Fruit fly (Drosophila melanogaster) Kc167 (cell line): ENCODE measurements around the gene CG9962.

Experiments
- Myc ChIP-seq: fragments of >200 bp; optimal IDR thresholded peaks from 2 replicates; lab custom pipeline; 2017; ENCODE audit warnings: missing external identifiers
- Sin3A ChIP-seq: fragments of >200 bp; optimal IDR thresholded peaks from 2 replicates; lab custom pipeline; 2018; ENCODE audit warnings: missing external identifiers
- h ChIP-seq: fragments of >200 bp; optimal IDR thresholded peaks from 3 replicates; lab custom pipeline; 2018; ENCODE audit warnings: missing external identifiers
- insv ChIP-seq: fragments of >200 bp; optimal IDR thresholded peaks from 3 replicates; lab custom pipeline; 2018; ENCODE audit warnings: missing external identifiers
- psq ChIP-seq: fragments of >200 bp; optimal IDR thresholded peaks from 2 replicates; lab custom pipeline; 2017; ENCODE audit warnings: missing external identifiers
- ttk ChIP-seq: sonication (Bioruptor generic); optimal IDR thresholded peaks from 2 replicates; lab custom pipeline; 2017; ENCODE audit warnings: missing external identifiers

Gene CG9962

DNA sequence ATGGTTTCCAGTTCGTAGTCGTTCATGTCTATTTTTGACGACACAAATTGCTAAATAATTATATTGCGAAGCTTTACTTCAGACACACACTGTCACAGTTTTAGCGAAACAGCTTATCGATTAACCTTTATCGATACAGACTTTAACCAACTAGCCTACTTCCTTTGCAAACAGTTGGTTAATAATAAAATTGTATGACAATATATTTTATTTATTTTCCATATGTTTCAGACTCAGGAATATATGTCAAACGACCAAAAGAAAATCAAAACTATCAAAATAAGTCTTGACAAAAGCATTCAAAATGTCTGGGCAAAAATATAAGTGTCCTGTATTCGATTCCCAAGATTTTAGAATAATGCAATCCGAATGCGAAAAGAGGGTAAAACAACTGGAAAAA is at the start of gene CG9962, which contains the start of gene CG43851:
Gene CG9962 (minus strand): TSS at position 101 of the 400 bp plus-strand sequence.
Gene CG43851 (plus strand): TSS at position 267 of the 400 bp plus-strand sequence.
- TF ChIP-seq ttk (lab: Kevin White, UChicago) (no peak), Myc (lab: Kevin White, UChicago) (no peak), Sin3A (no peak), insv (lab: Kevin White, UChicago) (no peak), h (lab: Kevin White, UChicago) (no peak), psq (lab: Kevin White, UChicago) (no peak)

DNA sequence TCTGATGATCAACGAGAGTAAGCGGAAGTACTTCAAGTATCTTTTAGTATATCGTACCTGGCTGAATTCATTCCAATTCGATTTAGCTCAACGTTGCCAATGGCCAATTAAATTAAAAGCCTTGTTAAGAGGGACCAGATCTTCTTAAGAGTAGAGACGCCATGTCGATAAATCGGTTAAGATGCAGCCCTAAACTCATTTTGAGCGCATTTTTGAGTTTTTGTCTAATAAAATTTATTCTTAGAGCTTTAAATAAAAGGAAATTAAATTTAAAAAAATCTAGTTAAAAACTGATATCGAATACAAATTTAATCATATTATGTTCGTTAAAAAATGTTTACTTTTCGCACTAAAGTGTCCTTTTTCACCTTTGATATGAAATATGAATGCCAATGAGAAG is 48.8 kb upstream of the CG9962 start, which contains the start of gene Trf5:
Gene Trf5 (minus strand): TSS at position 101 of the 400 bp plus-strand sequence.
- no peak for TF ChIP-seq Sin3A
- TF ChIP-seq ttk (lab: Kevin White, UChicago), result no peak
- no peak for TF ChIP-seq h (lab: Kevin White, UChicago)
- TF ChIP-seq Myc (lab: Kevin White, UChicago), result no peak
- TF ChIP-seq psq (lab: Kevin White, UChicago), result no peak
- TF ChIP-seq insv (lab: Kevin White, UChicago), result no peak

DNA sequence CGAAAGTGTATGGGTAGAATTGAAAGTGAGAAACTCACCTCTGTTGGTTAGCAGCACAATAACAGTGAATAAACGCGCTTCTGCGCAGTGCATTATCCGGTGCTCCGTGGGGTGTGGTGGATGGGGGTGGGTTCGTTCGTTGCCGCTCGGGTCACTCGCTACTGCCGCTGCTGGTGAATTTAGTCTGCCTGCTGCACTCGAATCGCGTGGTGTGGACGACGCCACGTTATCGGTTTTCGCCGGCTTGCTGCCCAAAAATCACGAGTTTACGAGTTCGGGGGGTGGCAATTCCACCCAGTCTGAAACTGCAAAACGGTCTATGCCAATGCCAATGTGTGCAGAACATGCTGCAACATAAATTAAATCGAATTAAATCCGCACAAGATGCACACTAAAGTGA is 30.0 kb upstream of the CG9962 start, which contains the start of gene Tmtc1:
Gene Tmtc1 (plus strand): TSS at position 182 of the 400 bp plus-strand sequence.
- TF ChIP-seq insv (lab: Kevin White, UChicago) (no peak), h (lab: Kevin White, UChicago) (no peak), Sin3A (no peak), psq (lab: Kevin White, UChicago) (no peak), ttk (lab: Kevin White, UChicago) (no peak), Myc (lab: Kevin White, UChicago) (no peak)

DNA sequence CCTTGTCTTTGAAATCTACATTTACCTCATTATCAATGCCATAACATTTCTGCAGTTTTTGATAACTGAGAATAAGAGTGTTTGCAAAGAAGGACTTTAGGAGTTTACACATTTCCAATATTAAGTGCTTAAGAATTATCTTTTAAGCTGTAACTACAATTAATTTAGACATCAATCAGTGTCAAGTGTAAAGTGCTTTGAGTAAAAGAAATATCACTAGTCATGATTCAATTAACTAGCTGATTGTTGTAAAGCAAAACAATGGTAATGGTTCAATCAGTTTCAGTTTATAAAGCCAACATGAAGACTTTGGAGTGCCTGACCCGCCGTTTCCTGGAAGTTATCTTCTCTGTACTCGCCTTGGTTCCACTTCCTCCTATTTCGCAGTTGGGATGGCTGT is 22.0 kb upstream of the CG9962 start, which contains the start of gene Gr23a:
Gene Gr23a (plus strand): TSS at position 301 of the 400 bp plus-strand sequence.
- TF ChIP-seq insv (lab: Kevin White, UChicago) (no peak), Sin3A (no peak), Myc (lab: Kevin White, UChicago) (no peak), ttk (lab: Kevin White, UChicago) (no peak), h (lab: Kevin White, UChicago) (no peak), psq (lab: Kevin White, UChicago) (no peak)

DNA sequence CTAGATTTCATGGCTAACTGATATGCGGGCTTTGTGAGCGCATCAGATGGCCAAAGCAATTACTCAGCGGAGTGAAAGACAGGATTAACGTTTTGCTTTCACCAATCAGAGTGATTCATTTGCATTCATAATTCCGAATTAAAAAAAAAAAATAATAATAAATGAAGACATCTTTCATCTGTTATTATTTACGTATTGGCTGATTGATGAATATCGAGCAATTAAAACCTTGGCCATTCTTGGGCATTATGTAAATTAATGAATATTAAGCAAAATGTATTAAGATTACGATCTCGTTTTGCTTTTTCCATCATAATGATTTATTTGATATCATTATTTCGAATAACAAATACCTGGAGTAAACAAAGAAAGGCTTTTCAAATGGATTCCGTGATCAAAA is 17.2 kb upstream of the CG9962 start, which contains the start of gene Trf4:
Gene Trf4 (plus strand): TSS at position 301 of the 400 bp plus-strand sequence.
- TF ChIP-seq h (lab: Kevin White, UChicago) (no peak), Sin3A (no peak), psq (lab: Kevin White, UChicago) (no peak), ttk (lab: Kevin White, UChicago) (no peak), insv (lab: Kevin White, UChicago) (no peak), Myc (lab: Kevin White, UChicago) (no peak)

DNA sequence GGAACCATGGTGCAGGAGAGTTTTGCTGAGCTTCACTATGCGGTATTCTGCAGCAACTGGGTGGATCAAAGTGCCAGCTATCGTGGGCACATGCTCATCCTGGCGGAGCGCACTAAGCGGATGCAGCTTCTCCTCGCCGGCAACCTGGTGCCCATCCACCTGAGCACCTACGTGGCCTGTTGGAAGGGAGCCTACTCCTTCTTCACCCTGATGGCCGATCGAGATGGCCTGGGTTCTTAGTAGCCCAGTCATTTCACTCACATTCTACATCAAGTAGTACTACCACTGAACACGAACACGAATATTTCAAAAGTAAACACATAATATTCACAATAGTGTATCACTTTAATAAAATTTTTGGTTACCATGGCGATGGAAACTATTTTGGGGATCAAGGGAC is 7.6 kb upstream of the CG9962 start, which contains the start of gene Prosbeta4R2:
Gene Prosbeta4R2 (plus strand): TSS at position 301 of the 400 bp plus-strand sequence.
- TF ChIP-seq psq (lab: Kevin White, UChicago) (no peak), h (lab: Kevin White, UChicago) (no peak)

DNA sequence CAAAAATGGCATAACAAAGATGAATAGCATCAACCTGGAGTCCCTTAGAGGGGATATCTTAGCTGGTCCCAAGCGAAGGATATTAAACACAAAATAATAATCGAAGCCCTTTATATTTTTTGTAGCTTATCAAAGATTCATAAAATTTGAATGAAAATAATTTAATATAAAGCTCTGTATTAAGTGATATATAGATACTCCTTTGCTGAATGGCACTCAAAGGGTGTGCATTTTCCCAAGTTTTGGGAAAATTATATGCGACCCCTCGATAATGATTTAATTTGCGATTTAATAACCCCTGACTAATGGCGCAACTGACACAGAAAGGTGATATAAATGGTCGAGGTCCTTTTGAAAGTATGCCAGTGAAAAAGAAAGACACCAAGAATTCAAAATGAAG is 6.2 kb upstream of the CG9962 start, which contains the start of gene Or23a:
Gene Or23a (plus strand): TSS at position 301 of the 400 bp plus-strand sequence.
- TF ChIP-seq insv (lab: Kevin White, UChicago), result no peak
- TF ChIP-seq ttk (lab: Kevin White, UChicago), result no peak
- TF ChIP-seq Myc (lab: Kevin White, UChicago), result no peak
- no peak for TF ChIP-seq psq (lab: Kevin White, UChicago)
- TF ChIP-seq Sin3A, result no peak
- no peak for TF ChIP-seq h (lab: Kevin White, UChicago)

DNA sequence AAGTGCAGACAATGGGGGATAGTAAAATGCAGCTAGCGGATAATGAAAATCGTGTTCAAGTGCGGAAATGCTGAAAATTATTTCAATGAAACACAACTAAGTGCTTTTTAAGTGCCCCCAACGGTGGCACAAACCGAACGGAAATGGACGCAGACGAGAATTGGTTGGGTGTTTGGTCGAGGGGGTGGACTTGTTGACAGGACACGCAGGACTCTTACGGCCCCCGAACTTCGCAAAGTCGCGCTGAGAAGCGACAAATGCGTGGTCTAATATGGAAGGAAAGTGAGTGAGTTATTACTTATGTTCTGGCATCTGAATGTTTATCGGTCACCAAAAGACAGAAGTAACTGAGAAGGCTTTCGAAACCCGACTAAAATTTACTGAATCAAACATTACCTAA is 5.2 kb upstream of the CG9962 start, which contains the start of gene Prosbeta4R1:
Gene Prosbeta4R1 (plus strand): TSS at position 301 of the 400 bp plus-strand sequence.
- no peak for TF ChIP-seq Sin3A
- no peak for TF ChIP-seq insv (lab: Kevin White, UChicago)
- TF ChIP-seq h (lab: Kevin White, UChicago), result no peak
- no peak for TF ChIP-seq Myc (lab: Kevin White, UChicago)
- no peak for TF ChIP-seq ttk (lab: Kevin White, UChicago)

DNA sequence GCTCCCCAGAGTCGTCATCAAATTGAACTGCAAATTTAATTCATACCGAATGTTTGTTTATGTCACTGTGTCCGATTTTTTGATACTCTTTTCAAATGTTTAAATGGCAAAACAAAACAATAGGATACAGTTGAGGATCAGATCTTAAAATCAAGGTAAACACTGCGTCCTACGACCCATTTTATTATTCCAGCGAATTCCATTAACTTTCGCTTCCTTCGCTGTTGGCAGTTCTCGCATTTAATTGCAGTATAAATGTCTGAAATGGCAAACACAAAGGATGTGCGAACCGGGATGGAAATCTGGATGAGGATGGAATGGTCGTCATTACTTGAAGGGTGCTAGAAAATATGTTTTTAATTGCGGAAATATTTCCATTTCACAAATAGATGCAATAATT is 4.8 kb upstream of the CG9962 start, which contains the start of gene CG33125:
Gene CG33125 (minus strand): TSS at position 101 of the 400 bp plus-strand sequence.
- TF ChIP-seq h (lab: Kevin White, UChicago), result no peak
- no peak for TF ChIP-seq psq (lab: Kevin White, UChicago)
- no peak for TF ChIP-seq Myc (lab: Kevin White, UChicago)
- no peak for TF ChIP-seq ttk (lab: Kevin White, UChicago)
- no peak for TF ChIP-seq Sin3A
- no peak for TF ChIP-seq insv (lab: Kevin White, UChicago)

DNA sequence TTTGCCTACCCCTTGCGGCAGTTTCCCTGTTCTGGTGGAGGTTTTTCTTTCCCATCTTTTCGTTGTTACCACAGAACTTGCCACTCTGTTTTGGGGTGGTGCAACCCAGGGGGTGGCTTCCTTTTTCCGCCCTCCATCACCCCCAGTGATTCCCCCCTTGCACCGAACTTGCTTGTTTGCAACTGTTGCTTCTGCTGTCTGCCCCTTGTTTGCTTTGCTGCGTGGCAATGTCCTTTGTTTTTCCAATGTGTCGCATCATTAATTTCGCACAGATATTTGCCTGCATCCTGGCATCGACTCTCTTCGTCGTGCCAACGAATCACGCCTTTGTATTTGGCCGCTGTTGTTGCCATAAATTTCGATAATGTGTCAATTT is 10.5 kb downstream of the CG9962 start:
- TF ChIP-seq Myc (lab: Kevin White, UChicago) (no peak), psq (lab: Kevin White, UChicago) (no peak), insv (lab: Kevin White, UChicago) (no peak), ttk (lab: Kevin White, UChicago) (no peak), h (lab: Kevin White, UChicago) (no peak), Sin3A (no peak)

DNA sequence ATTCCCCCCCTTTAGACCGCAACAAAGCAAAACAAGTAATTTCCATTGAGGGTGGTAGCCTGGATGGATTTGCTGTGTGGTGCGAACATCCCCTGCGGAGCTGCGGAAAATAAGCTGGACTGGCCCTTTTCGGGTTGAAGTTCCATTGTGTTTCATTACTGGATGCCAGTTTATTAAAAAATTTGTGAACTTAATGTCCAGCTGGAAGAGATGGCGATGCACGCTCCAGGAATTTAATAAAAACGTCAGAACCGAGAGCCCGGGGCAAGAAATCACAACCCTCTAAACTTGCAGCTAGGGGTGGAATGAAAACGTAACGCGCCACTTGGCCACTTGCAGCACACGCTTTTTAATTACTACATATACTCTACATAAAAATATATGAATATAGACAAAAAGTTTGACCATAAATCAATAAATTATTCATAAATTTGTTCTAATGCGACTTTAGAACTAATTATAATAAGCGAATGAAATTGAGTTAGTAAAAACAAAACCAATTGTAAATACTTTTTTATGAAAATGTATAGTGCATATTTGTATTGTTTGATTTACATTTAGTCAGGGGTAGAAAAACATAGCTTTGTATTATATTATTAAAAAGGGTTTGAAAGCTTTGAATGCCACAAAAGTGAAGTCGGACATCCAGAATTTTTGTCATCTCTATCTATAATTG is 11.1 kb downstream of the CG9962 start:
- TF ChIP-seq Myc (lab: Kevin White, UChicago), result no peak

DNA sequence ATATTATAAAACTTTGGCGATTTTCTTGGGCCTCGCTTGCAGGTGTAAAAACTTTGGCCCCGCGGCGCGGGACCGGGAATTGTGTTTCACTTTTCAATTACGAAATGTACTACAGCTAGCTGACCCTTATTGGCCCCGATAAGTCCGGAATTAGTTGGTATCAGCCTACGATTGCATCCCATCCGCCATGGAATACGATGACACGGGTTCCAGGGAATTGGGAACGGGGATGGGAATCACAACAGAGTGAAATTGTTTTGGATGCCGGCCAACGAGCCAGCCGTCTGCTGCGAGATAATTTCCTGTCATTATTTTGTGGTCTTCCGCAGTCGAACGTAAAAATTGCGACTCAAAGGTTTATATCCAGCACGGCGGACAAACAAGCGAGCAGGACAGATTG is 18.8 kb downstream of the CG9962 start:
- TF ChIP-seq ttk (lab: Kevin White, UChicago), result no peak
- TF ChIP-seq Myc (lab: Kevin White, UChicago), result no peak
- TF ChIP-seq Sin3A, result no peak
- no peak for TF ChIP-seq insv (lab: Kevin White, UChicago)
- no peak for TF ChIP-seq h (lab: Kevin White, UChicago)
- TF ChIP-seq psq (lab: Kevin White, UChicago), result no peak
